Worm (Caenorhabditis elegans) whole organism, early embryonic: ENCODE results near the gene dct-11.

Experiments
- aly-1 ChIP-seq: sonication (generic microtip); optimal IDR thresholded peaks from 2 replicates; lab custom pipeline; 2016; ENCODE audit warnings: missing genetic modification characterization, missing compliant biosample characterization
- ama-1 ChIP-seq: fragments of 150-350 bp; optimal IDR thresholded peaks from 2 replicates; lab custom pipeline; 2014
- ceh-36 ChIP-seq: sonication (generic microtip); optimal IDR thresholded peaks from 2 replicates; lab custom pipeline; 2016; ENCODE audit warnings: missing genetic modification characterization, inconsistent platforms, missing compliant biosample characterization
- hmbx-1 ChIP-seq: sonication (generic microtip); optimal IDR thresholded peaks from 2 replicates; lab custom pipeline; 2016; ENCODE audit warnings: mild to moderate bottlenecking, missing genetic modification characterization, missing compliant biosample characterization
- hnd-1 ChIP-seq: sonication (generic microtip); optimal IDR thresholded peaks from 2 replicates; lab custom pipeline; 2016; ENCODE audit warnings: missing genetic modification characterization, missing compliant biosample characterization
- pes-1 ChIP-seq: fragments of 200-800 bp; sonication (Bioruptor generic); IDR thresholded peaks from 2 replicates; pipeline ENCODE4 v1.3.6; 2022; ENCODE audit warnings: missing genetic modification reagents, missing genetic modification characterization, missing compliant biosample characterization
- scrt-1 ChIP-seq: fragments of 200-800 bp; sonication (Bioruptor generic); IDR thresholded peaks from 2 replicates; pipeline ENCODE4 v1.3.6; 2022; ENCODE audit warnings: missing genetic modification characterization, missing compliant biosample characterization
- tbx-11 ChIP-seq: fragments of 200-800 bp; sonication (Bioruptor generic); IDR thresholded peaks from 2 replicates; pipeline ENCODE4 v1.3.6; 2022; ENCODE audit warnings: missing genetic modification characterization, missing compliant biosample characterization

DNA sequence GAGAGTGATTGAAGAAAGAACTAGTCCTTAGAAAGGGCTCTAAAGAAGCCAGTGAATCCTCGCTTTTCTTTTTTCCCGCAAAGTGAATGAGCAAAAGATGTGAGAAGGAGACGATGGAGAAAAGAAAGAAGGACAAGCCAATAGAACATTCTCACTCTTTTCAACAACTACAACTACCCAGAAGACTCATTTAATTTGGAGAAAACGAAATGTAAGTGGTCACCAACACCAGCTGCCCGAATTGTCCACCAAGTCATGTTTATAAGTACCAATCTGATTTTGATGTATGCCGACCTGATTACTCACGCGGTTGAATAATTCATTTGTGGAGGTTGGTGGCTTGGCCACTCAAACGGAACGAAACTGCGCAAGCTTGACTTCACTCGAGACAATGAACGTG lies 37.0 kb downstream of the dct-11 start:
- TF ChIP-seq ama-1 (lab: Kevin White, UChicago) (no peak), tbx-11 (GFP tag; lab: Robert Waterston, UW) (no peak), hmbx-1 (tag; lab: Kevin White, UChicago) (no peak), scrt-1 (GFP tag; lab: Robert Waterston, UW) (no peak), pes-1 (no peak), aly-1 (tag; lab: Kevin White, UChicago) (no peak), hnd-1 (tag; lab: Kevin White, UChicago) (no peak), ceh-36 (tag; lab: Kevin White, UChicago) (no peak)
